Fruit fly (Drosophila melanogaster) whole organism, wandering third instar larva: Measurements from ENCODE around the gene P5CDh1.

Experiments used
- CrebA ChIP-seq: fragments of 200-800 bp; sonication (Bioruptor generic); optimal IDR thresholded peaks from 2 replicates; lab custom pipeline; 2016; ENCODE audit warnings: missing biosample characterization, mild to moderate bottlenecking, missing genetic modification characterization, borderline replicate concordance
- Dfd ChIP-seq: fragments of >200 bp; optimal IDR thresholded peaks from 2 replicates; lab custom pipeline; 2017; ENCODE audit warnings: missing biosample characterization, missing genetic modification characterization
- Myc ChIP-seq: fragments of >200 bp; optimal IDR thresholded peaks from 2 replicates; lab custom pipeline; 2017
- OdsH ChIP-seq: fragments of 200-800 bp; sonication (Bioruptor generic); optimal IDR thresholded peaks from 2 replicates; lab custom pipeline; 2016; ENCODE audit warnings: missing biosample characterization, mild to moderate bottlenecking, missing genetic modification characterization
- ey ChIP-seq: fragments of 200-800 bp; sonication (Bioruptor generic); optimal IDR thresholded peaks from 2 replicates; lab custom pipeline; 2016; ENCODE audit warnings: missing biosample characterization, missing genetic modification characterization
- lola ChIP-seq: fragments of >200 bp; optimal IDR thresholded peaks from 2 replicates; lab custom pipeline; 2017; ENCODE audit warnings: missing biosample characterization, missing genetic modification characterization
- pan ChIP-seq: fragments of >200 bp; optimal IDR thresholded peaks from 2 replicates; lab custom pipeline; 2017
- psq ChIP-seq: fragments of 200-800 bp; sonication (Bioruptor generic); optimal IDR thresholded peaks from 3 replicates; lab custom pipeline; 2017; ENCODE audit warnings: missing biosample characterization, mild to moderate bottlenecking, missing genetic modification characterization, moderate library complexity
- woc ChIP-seq: sonication (Bioruptor generic); optimal IDR thresholded peaks from 2 replicates; lab custom pipeline; 2016; ENCODE audit warnings: missing biosample characterization, mild to moderate bottlenecking, missing genetic modification characterization

DNA sequence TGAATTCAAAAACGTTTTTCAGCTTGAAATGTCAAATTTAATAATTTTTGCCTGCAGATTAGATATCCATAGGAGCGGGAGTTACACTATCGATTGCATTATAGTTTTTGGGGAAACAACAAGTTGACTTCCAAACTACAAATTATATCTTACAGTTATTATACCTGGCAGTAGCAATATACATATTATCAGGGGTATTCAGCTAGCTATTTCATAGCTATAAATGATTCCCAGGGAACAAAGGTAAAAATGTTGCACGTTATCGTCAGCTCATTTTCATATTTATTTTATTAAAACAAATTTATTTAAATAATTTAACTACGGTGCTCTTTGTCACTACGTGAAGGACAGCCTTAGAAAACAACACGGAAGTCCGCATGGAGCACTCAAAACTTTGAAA is 11.0 kb downstream of the P5CDh1 start:
- TF ChIP-seq woc (GFP tag; lab: Kevin White, UChicago) (no peak), Dfd (GFP tag; lab: Kevin White, UChicago) (no peak), CrebA (no peak), OdsH (no peak), lola (no peak), Myc (lab: Kevin White, UChicago) (no peak), psq (no peak), pan (no peak), ey (GFP tag; lab: Kevin White, UChicago) (no peak)
